Worm (Caenorhabditis elegans): Measurements from ENCODE around the gene Y67A10A.7.

The Y67A10A.7 gene

DNA sequence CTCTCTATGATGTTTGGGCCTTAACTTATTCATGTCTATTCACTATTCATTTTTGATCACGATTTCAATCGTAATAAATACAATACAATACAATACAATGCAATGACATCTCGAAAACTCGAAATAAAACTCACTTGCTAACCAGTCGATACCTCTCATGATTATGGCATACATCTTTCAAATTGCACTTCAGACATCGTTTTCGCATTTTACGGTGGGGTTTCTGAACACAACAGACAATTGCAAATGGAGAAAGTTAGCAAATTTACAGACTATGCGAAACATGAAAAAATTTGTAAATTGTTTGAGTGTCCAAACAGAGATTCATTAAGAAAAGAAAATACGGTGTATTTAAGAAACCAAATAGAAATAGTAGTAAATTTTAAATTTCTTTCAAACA lies 9.6 kb downstream of the Y67A10A.7 start, which contains the start of gene paqr-3:
Gene paqr-3, minus strand, starts transcription at position 210 of the 400 bp plus-strand sequence.
- TF ChIP-seq ceh-24 (tag; optimal IDR thresholded peaks at IDR 0.05): no peak
- no peak for TF ChIP-seq ceh-2 (tag; optimal IDR thresholded peaks at IDR 0.05)
- no peak for TF ChIP-seq ets-4 (tag; optimal IDR thresholded peaks at IDR 0.05)
- no peak for TF ChIP-seq ceh-34 (tag; optimal IDR thresholded peaks at IDR 0.05)
- TF ChIP-seq ceh-30 (tag; optimal IDR thresholded peaks at IDR 0.05): no peak

DNA sequence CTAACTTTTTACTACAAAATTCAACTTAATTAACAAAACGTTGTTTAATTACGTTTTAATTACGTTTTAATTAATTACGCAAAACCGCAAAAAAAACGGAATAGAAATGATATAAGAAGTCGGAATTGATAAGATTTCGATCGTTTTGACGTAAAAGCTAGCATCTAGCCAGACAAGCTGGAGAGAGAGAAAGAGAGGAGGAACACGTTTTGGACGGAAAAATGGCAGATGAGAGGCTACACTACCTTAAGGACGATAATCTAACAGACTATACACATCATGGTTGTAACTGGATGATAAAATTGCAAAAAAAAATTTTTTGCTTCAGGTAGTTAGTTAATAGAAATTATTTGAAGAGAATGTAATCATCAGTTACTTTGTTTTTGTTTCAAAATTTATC lies 10.3 kb downstream of the Y67A10A.7 start:
- TF ChIP-seq ets-4 (tag; optimal IDR thresholded peaks at IDR 0.05) (no peak), ceh-34 (tag; optimal IDR thresholded peaks at IDR 0.05) (no peak), C38D4.7 (GFP tag; optimal IDR thresholded peaks at IDR 0.05) (no peak), ceh-18 (tag; optimal IDR thresholded peaks at IDR 0.05) (no peak), madf-2 (tag; optimal IDR thresholded peaks at IDR 0.05) (no peak), unc-86 (tag; optimal IDR thresholded peaks at IDR 0.05) (no peak)

ce11 chrIV:14385140-14385539 lies 11.2 kb downstream of the Y67A10A.7 start:
- TF ChIP-seq sdc-2 (tag; optimal IDR thresholded peaks at IDR 0.05): no peak
- no peak for TF ChIP-seq elt-2 (tag; optimal IDR thresholded peaks at IDR 0.05)

DNA sequence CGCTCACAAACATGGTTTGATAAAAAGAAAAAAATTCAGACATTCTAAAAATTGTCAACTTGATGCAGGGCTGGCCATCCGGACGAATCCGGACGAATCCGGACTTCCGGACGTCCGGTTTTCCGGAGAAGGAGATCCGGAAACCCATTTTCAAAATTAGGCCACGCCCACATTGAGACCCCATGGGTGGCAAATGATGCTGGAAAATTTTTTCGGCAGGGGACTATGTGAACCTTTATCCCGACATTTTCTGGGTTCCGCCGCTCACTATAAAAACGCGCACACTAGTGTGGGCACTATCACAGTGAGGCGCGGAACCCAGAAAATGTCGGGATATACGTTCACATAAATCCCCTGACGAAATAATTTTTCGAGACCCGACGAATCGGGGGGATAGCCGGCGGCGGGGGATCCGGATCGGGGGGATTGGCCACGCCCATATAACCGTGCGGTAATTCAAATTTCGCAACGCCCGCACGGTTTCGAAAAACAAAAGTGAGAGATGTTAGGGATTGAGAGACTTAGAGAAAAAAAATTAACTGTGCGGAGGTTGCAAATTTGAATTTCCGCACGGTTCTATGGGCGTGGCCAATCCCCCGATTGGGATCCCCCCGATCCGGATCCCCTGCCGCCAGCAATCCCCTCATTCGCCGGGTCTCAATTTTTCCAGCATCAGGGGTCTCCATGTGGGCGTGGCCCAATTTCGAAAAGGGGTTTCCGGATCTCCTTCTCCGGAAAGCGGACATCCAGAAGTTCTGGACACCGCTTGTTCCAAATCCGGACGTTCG lies 14.0 kb downstream of the Y67A10A.7 start:
- TF ChIP-seq madf-2 (tag; optimal IDR thresholded peaks at IDR 0.05) (no peak), sdc-2 (tag; optimal IDR thresholded peaks at IDR 0.05) (no peak), pha-2 (tag; optimal IDR thresholded peaks at IDR 0.05) (no peak), unc-55 (GFP tag; optimal IDR thresholded peaks at IDR 0.05) (no peak), rnt-1 (tag; optimal IDR thresholded peaks at IDR 0.05) (no peak), lim-6 (tag; optimal IDR thresholded peaks at IDR 0.05) (no peak), ceh-24 (tag; optimal IDR thresholded peaks at IDR 0.05) (no peak), ceh-34 (tag; optimal IDR thresholded peaks at IDR 0.05) (no peak), ceh-19 (GFP tag; optimal IDR thresholded peaks at IDR 0.05) (no peak), T23F11.4 (GFP tag; optimal IDR thresholded peaks at IDR 0.05) (no peak), sox-2 (GFP tag; IDR thresholded peaks at IDR 0.05) (no peak), pat-9 (tag; optimal IDR thresholded peaks at IDR 0.05) (no peak)

DNA sequence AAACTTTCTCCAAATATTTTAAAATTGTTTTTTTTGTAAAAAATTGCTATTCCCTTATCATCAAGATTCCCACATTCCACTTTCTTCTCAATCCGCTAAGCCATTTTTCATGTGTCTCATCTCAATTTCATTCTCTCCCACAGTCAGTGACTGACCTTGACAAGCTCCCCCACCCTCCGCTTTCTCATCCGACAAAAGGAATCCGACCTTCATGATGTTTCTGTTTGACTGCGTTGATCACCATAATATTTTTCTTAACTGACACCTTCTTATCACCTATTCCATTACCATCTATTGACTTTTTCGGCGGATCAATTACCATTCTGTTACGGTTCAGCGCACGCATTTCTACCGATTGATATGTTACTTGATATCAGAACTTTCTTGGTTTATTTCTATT lies 15.2 kb downstream of the Y67A10A.7 start:
- no peak for TF ChIP-seq che-1 (tag; optimal IDR thresholded peaks at IDR 0.05)
- no peak for TF ChIP-seq madf-2 (tag; optimal IDR thresholded peaks at IDR 0.05)
- TF ChIP-seq T23F11.4 (GFP tag; optimal IDR thresholded peaks at IDR 0.05): no peak
- TF ChIP-seq ceh-48 (tag; optimal IDR thresholded peaks at IDR 0.05): no peak
- TF ChIP-seq hlh-30 (tag; optimal IDR thresholded peaks at IDR 0.05; ENCODE audit: insufficient read depth): no peak
- TF ChIP-seq fkh-6 (tag; optimal IDR thresholded peaks at IDR 0.05): no peak
- TF ChIP-seq ceh-9 (tag; optimal IDR thresholded peaks at IDR 0.05): no peak
- TF ChIP-seq unc-55 (GFP tag; optimal IDR thresholded peaks at IDR 0.05): no peak
- no peak for TF ChIP-seq npax-4 (tag; optimal IDR thresholded peaks at IDR 0.05)
- TF ChIP-seq lim-6 (tag; optimal IDR thresholded peaks at IDR 0.05): no peak
- no peak for TF ChIP-seq mec-3 (tag; optimal IDR thresholded peaks at IDR 0.05; ENCODE audit: borderline replicate concordance)
- TF ChIP-seq pag-3 (tag; optimal IDR thresholded peaks at IDR 0.05; ENCODE audit: borderline replicate concordance): no peak
- TF ChIP-seq fax-1 (tag; optimal IDR thresholded peaks at IDR 0.05): no peak

DNA sequence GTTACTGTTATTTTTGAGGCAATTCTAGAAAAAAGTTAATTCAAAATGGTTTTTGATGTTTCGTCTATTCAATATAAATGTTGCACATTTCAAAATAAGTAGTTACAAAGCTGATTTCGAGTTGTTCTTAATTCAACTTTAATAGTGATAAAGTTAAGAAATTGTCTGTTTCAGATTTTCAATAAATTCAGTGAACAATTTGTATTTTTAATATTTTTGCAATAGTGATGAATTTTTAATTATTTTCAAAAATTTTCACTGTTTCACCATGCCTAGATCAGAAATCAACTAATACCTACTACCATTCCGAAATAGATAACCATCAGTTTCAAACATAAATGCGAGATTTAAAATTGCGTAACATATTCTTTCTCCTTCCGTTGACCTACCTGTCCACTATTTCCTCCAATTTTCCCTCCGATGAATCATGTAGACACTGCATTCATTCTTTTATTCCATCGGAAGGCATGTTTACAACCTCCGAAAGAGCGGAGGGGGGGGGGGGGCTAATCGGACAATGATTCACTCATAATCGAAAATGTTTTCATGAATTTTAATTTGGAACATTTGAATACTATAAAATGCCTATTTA lies 16.2 kb downstream of the Y67A10A.7 start:
- no peak for TF ChIP-seq mec-3 (tag; optimal IDR thresholded peaks at IDR 0.05; ENCODE audit: borderline replicate concordance)
- no peak for TF ChIP-seq pat-9 (tag; optimal IDR thresholded peaks at IDR 0.05)
- no peak for TF ChIP-seq madf-2 (tag; optimal IDR thresholded peaks at IDR 0.05)
- TF ChIP-seq hlh-6 (tag; optimal IDR thresholded peaks at IDR 0.05): no peak
- no peak for TF ChIP-seq fkh-6 (tag; optimal IDR thresholded peaks at IDR 0.05)
- TF ChIP-seq pag-3 (tag; optimal IDR thresholded peaks at IDR 0.05; ENCODE audit: borderline replicate concordance): no peak
- no peak for TF ChIP-seq elt-2 (tag; optimal IDR thresholded peaks at IDR 0.05)
- no peak for TF ChIP-seq ceh-31 (tag; optimal IDR thresholded peaks at IDR 0.05)
- no peak for TF ChIP-seq ceh-30 (tag; optimal IDR thresholded peaks at IDR 0.05)
- TF ChIP-seq sdc-2 (tag; optimal IDR thresholded peaks at IDR 0.05): no peak
- no peak for TF ChIP-seq ahr-1 (tag; optimal IDR thresholded peaks at IDR 0.05)
- no peak for TF ChIP-seq nhr-232 (tag; optimal IDR thresholded peaks at IDR 0.05)
- no peak for TF ChIP-seq ttx-3 (tag; optimal IDR thresholded peaks at IDR 0.05)
- no peak for TF ChIP-seq ceh-2 (tag; optimal IDR thresholded peaks at IDR 0.05)
- no peak for TF ChIP-seq syd-9 (tag; optimal IDR thresholded peaks at IDR 0.05)
- no peak for TF ChIP-seq nhr-11 (tag; optimal IDR thresholded peaks at IDR 0.05)

Data from whole organism, late embryonic.